Fruit fly (Drosophila melanogaster) whole organism, prepupa: ENCODE results near the gene CG12438.

Experiments used
- Blimp-1 ChIP-seq: fragments of 200-800 bp; sonication (Bioruptor generic); optimal IDR thresholded peaks from 3 replicates; lab custom pipeline; 2017; ENCODE audit warnings: missing biosample characterization, missing genetic modification characterization, mild to moderate bottlenecking, moderate library complexity, missing genetic modification reagents
- CG10669 ChIP-seq: fragments of 200-800 bp; sonication (Bioruptor generic); optimal IDR thresholded peaks from 3 replicates; lab custom pipeline; 2018; ENCODE audit warnings: missing biosample characterization, mild to moderate bottlenecking, missing genetic modification characterization, moderate library complexity
- CG11294 ChIP-seq: fragments of 200-800 bp; sonication (Bioruptor generic); IDR thresholded peaks from 2 replicates; pipeline ENCODE4 v1.3.6; 2022; ENCODE audit warnings: missing biosample characterization, missing genetic modification characterization
- CG11762 ChIP-seq: fragments of 200-800 bp; sonication (Bioruptor generic); optimal IDR thresholded peaks from 3 replicates; lab custom pipeline; 2016; ENCODE audit warnings: missing biosample characterization, missing genetic modification characterization; ENCODE audit not compliant: insufficient read depth
- CG11902 ChIP-seq: fragments of 200-800 bp; sonication (Bioruptor generic); optimal IDR thresholded peaks from 3 replicates; lab custom pipeline; 2016; ENCODE audit warnings: missing biosample characterization, missing genetic modification characterization
- CG1621 ChIP-seq: fragments of 200-800 bp; sonication (Bioruptor generic); optimal IDR thresholded peaks from 3 replicates; lab custom pipeline; 2018; ENCODE audit warnings: missing biosample characterization, mild to moderate bottlenecking, missing genetic modification characterization
- CG32006 ChIP-seq: fragments of 200-800 bp; sonication (Bioruptor generic); optimal IDR thresholded peaks from 3 replicates; lab custom pipeline; 2017; ENCODE audit warnings: missing biosample characterization, mild to moderate bottlenecking, missing genetic modification characterization
- CG34406 ChIP-seq: fragments of 200-800 bp; sonication (Bioruptor generic); optimal IDR thresholded peaks from 3 replicates; lab custom pipeline; 2016; ENCODE audit warnings: missing biosample characterization, missing genetic modification characterization
- CG6163 ChIP-seq: fragments of 200-800 bp; sonication (Bioruptor generic); IDR thresholded peaks from 3 replicates; pipeline ENCODE4 v1.3.6; 2022; ENCODE audit warnings: missing biosample characterization, missing genetic modification characterization
- CG6854 ChIP-seq: fragments of 200-800 bp; sonication (Bioruptor generic); optimal IDR thresholded peaks from 2 replicates; lab custom pipeline; 2017; ENCODE audit warnings: missing biosample characterization, mild to moderate bottlenecking, missing genetic modification characterization
- CG7368 ChIP-seq: fragments of 200-800 bp; sonication (Bioruptor generic); optimal IDR thresholded peaks from 3 replicates; lab custom pipeline; 2016; ENCODE audit warnings: missing biosample characterization, missing genetic modification characterization
- CG8119 ChIP-seq: fragments of 200-800 bp; sonication (Bioruptor generic); IDR thresholded peaks from 3 replicates; pipeline ENCODE4 v1.3.6; 2022; ENCODE audit warnings: missing biosample characterization, missing genetic modification characterization
- CG8319 ChIP-seq: fragments of 200-800 bp; sonication (Bioruptor generic); optimal IDR thresholded peaks from 3 replicates; lab custom pipeline; 2016; ENCODE audit warnings: missing biosample characterization, missing genetic modification characterization
- Eip75B ChIP-seq: fragments of 200-800 bp; sonication (Bioruptor generic); optimal IDR thresholded peaks from 3 replicates; lab custom pipeline; 2016; ENCODE audit warnings: missing biosample characterization, missing genetic modification characterization
- Eip93F ChIP-seq: fragments of 200-800 bp; sonication (Bioruptor generic); optimal IDR thresholded peaks from 2 replicates; lab custom pipeline; 2016; ENCODE audit warnings: missing biosample characterization, mild to moderate bottlenecking, missing genetic modification characterization
- Gug ChIP-seq: fragments of 200-800 bp; sonication (Bioruptor generic); IDR thresholded peaks from 2 replicates; pipeline ENCODE4 v1.3.6; 2022; ENCODE audit warnings: missing biosample characterization, missing genetic modification characterization
- Lpt ChIP-seq: fragments of 200-800 bp; sonication (Bioruptor generic); optimal IDR thresholded peaks from 3 replicates; lab custom pipeline; 2016; ENCODE audit warnings: missing biosample characterization, missing genetic modification characterization
- Met ChIP-seq: fragments of 200-800 bp; sonication (Bioruptor generic); optimal IDR thresholded peaks from 3 replicates; lab custom pipeline; 2016; ENCODE audit warnings: missing biosample characterization, missing genetic modification characterization
- OdsH ChIP-seq: fragments of 200-800 bp; sonication (Bioruptor generic); optimal IDR thresholded peaks from 3 replicates; lab custom pipeline; 2016; ENCODE audit warnings: missing biosample characterization, missing genetic modification characterization
- Smox ChIP-seq: fragments of 200-800 bp; sonication (Bioruptor generic); optimal IDR thresholded peaks from 3 replicates; lab custom pipeline; 2016; ENCODE audit warnings: missing biosample characterization, missing genetic modification characterization
- Sox102F ChIP-seq: fragments of 200-800 bp; sonication (Bioruptor generic); optimal IDR thresholded peaks from 2 replicates; lab custom pipeline; 2016; ENCODE audit warnings: missing biosample characterization, mild to moderate bottlenecking, missing genetic modification characterization
- Sox14 ChIP-seq: fragments of 200-800 bp; sonication (Bioruptor generic); optimal IDR thresholded peaks from 3 replicates; lab custom pipeline; 2016; ENCODE audit warnings: missing biosample characterization, missing genetic modification characterization
- achi ChIP-seq: fragments of 200-800 bp; sonication (Bioruptor generic); optimal IDR thresholded peaks from 3 replicates; lab custom pipeline; 2016; ENCODE audit warnings: missing biosample characterization, missing genetic modification characterization
- acj6 ChIP-seq: fragments of 200-800 bp; sonication (Bioruptor generic); optimal IDR thresholded peaks from 3 replicates; lab custom pipeline; 2016; ENCODE audit warnings: missing biosample characterization, missing genetic modification characterization
- cyc ChIP-seq: fragments of 200-800 bp; sonication (Bioruptor generic); optimal IDR thresholded peaks from 3 replicates; lab custom pipeline; 2016; ENCODE audit warnings: missing biosample characterization, missing genetic modification characterization
- dsx ChIP-seq: fragments of 200-800 bp; optimal IDR thresholded peaks from 3 replicates; lab custom pipeline; 2019; ENCODE audit warnings: missing biosample characterization, mild to moderate bottlenecking, missing genetic modification characterization, moderate library complexity; ENCODE audit not compliant: poor library complexity, severe bottlenecking
- eg ChIP-seq: fragments of 200-800 bp; sonication (Bioruptor generic); IDR thresholded peaks from 3 replicates; pipeline ENCODE4 v1.3.6; 2022; ENCODE audit warnings: missing biosample characterization, missing genetic modification characterization
- fd85E ChIP-seq: fragments of 200-800 bp; sonication (Bioruptor generic); optimal IDR thresholded peaks from 3 replicates; lab custom pipeline; 2016; ENCODE audit warnings: missing biosample characterization, missing genetic modification characterization
- salr ChIP-seq, 2 experiments: fragments of 200-800 bp; sonication (Bioruptor generic); optimal IDR thresholded peaks; 3 replicates each; lab custom pipeline; 2016 to 2018; ENCODE audit warnings: missing biosample characterization in 2 of 2, missing genetic modification characterization in 2 of 2, mild to moderate bottlenecking in 1 of 2
- spab ChIP-seq: fragments of 200-800 bp; sonication (Bioruptor generic); optimal IDR thresholded peaks from 2 replicates; lab custom pipeline; 2017; ENCODE audit warnings: missing biosample characterization, mild to moderate bottlenecking, missing genetic modification characterization, missing genetic modification reagents
- svp ChIP-seq: fragments of 200-800 bp; sonication (Bioruptor generic); peaks from one replicate; lab custom pipeline; 2016; ENCODE audit warnings: missing biosample characterization, missing genetic modification characterization
- topi ChIP-seq: fragments of 200-800 bp; sonication (Bioruptor generic); optimal IDR thresholded peaks from 3 replicates; lab custom pipeline; 2016; ENCODE audit warnings: missing biosample characterization, missing genetic modification characterization
- vri ChIP-seq: fragments of 200-800 bp; sonication (Bioruptor generic); optimal IDR thresholded peaks from 3 replicates; lab custom pipeline; 2016; ENCODE audit warnings: missing biosample characterization, mild to moderate bottlenecking, missing genetic modification characterization

CG12438 gene

DNA sequence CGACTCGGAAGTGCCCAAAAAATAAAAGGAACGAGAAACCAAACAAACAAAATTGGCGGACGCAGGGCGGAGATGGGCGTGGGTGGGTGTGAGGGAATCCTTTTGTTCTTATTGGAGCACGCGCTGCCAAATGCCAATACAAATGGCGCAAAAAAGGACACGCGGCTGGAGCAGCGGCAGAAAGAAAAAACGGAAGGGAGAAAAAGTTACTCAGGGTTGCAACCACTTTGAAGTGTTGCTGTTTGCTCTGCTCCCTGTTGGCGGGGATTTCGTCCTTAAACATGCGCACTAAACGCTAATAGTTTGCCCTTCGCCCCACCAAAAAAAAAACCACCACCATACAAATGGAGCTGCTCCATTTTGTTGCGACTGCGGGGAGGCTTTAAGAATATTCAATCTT, 4.6 kb upstream of the CG12438 start:
- TF ChIP-seq CG8119 (GFP tag; lab: Robert Waterston, UW) = no peak

DNA sequence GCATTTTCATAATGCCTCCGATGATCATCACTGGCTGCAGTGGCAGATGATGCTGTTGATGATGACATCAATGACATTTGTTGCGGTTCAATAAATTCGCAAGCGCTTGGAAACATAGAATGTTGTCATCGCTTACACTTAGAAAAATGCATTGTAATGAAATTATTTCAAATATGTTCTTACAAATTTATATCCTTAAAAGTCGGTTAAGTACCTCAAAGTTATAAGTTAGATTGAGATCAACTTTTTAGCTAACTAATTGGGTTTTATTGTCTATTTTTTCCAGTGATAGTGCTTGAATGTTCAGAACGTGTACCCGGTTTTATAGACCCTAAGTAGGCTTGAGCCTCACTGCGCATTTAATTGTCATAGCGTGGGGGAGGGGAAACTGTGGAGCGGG, 10.7 kb downstream of the CG12438 start:
- TF ChIP-seq CG8119 (GFP tag; lab: Robert Waterston, UW) (no peak), CG11762 (GFP tag; lab: Kevin White, UChicago) (no peak), spab (GFP tag; lab: Kevin White, UChicago) (peak; percentile 6), fd85E (GFP tag; lab: Kevin White, UChicago) (no peak)
- TF ChIP-seq, all 60 proteins: peak for 1

DNA sequence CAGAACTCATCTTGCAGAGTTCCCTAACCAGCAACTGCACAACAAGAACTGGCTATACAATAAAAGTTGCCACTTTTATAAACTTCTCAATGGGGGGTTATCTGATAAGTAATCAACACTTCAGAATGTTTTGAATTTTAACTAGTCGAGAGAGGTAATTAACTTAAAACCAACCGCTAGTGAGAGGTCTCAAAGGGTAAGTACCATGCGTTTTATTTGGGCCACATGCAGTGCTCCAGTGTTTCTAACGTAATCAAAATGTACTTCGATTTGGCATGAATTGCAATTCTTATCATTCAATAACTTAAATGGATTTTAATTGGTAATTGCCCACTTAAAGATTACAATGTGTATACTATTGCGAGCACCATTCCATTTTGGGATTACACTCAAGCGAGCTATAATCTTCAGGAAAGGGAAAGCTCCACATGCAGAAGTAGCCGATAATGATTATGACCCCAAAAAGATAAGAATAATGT, 16.6 kb downstream of the CG12438 start, which contains the start of gene LManIII:
Gene LManIII (minus strand): TSS at position 51 of the 479 bp plus-strand sequence.
- no peak for TF ChIP-seq topi (GFP tag; lab: Kevin White, UChicago)

DNA sequence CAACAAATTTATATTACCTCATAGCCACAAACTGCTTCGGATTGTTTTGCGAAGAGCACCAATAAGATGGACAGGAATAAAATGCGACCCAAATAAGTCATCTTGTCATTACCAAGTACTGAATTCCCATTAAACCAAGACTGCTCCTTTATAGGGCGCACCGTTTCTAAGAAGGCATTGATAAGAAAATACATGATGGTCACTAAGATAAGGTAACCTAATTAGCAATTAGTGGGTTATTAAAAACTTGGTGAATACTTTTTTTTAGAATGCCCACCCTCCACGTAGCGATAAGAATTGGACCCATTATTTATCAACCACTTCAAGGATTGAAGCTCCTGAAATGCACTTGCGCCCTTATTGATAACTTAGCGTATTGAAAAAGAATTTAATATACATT, 20.2 kb downstream of the CG12438 start, which contains the start of gene LManIV:
Gene LManIV (minus strand): TSS at position 101 of the 400 bp plus-strand sequence.
- TF ChIP-seq Eip93F = no peak
- no peak for TF ChIP-seq Sox102F (GFP tag; lab: Kevin White, UChicago)
- no peak for TF ChIP-seq Gug
- no peak for TF ChIP-seq Blimp-1 (GFP tag; lab: Kevin White, UChicago)
- TF ChIP-seq spab (GFP tag; lab: Kevin White, UChicago) = no peak
- TF ChIP-seq CG6854 (GFP tag; lab: Kevin White, UChicago) = no peak
- TF ChIP-seq CG32006 = no peak
- no peak for TF ChIP-seq Sox14 (GFP tag; lab: Kevin White, UChicago)
- TF ChIP-seq CG7368 (GFP tag; lab: Kevin White, UChicago) = no peak
- TF ChIP-seq salr (GFP tag; optimal IDR thresholded peaks at IDR 0.05; lab: Kevin White, UChicago) = no peak
- no peak for TF ChIP-seq svp (GFP tag; lab: Kevin White, UChicago)
- no peak for TF ChIP-seq eg
- TF ChIP-seq Smox (GFP tag; lab: Kevin White, UChicago) = no peak
- no peak for TF ChIP-seq vri (GFP tag; lab: Kevin White, UChicago)
- TF ChIP-seq cyc (GFP tag; lab: Kevin White, UChicago) = no peak
- TF ChIP-seq CG8319 = no peak
- TF ChIP-seq acj6 (GFP tag; lab: Kevin White, UChicago) = no peak
- TF ChIP-seq Met = no peak
- no peak for TF ChIP-seq CG11902 (GFP tag; lab: Kevin White, UChicago)
- no peak for TF ChIP-seq OdsH

dm6 chr2L:8776163-8776562, 24.1 kb downstream of the CG12438 start, which contains the start of gene LManV:
LManV (minus strand) TSS chr2L:8776263.
- TF ChIP-seq CG11762 (GFP tag; lab: Kevin White, UChicago) (no peak), Met (no peak), svp (GFP tag; lab: Kevin White, UChicago) (peak; percentile 14), CG6163 (no peak), Eip75B (GFP tag; lab: Kevin White, UChicago) (no peak), vri (GFP tag; lab: Kevin White, UChicago) (peak; percentile 14), Lpt (GFP tag; lab: Kevin White, UChicago) (no peak)
- TF ChIP-seq, all 60 proteins: peak for 2

dm6 chr2L:8781152-8781551, 29.1 kb downstream of the CG12438 start, which contains the start of gene LManVI:
LManVI (minus strand) TSS chr2L:8781252.
- no peak for TF ChIP-seq CG8319
- peak; percentile 28 for TF ChIP-seq svp (GFP tag; lab: Kevin White, UChicago)
- no peak for TF ChIP-seq dsx (GFP tag; lab: Kevin White, UChicago)

- TF ChIP-seq achi (GFP tag; lab: Kevin White, UChicago) = no peak
- no peak for TF ChIP-seq Met
- no peak for TF ChIP-seq CG7368 (GFP tag; lab: Kevin White, UChicago)
- no peak for TF ChIP-seq CG1621 (tag; lab: Kevin White, UChicago)
- TF ChIP-seq Sox102F (GFP tag; lab: Kevin White, UChicago) = no peak
- no peak for TF ChIP-seq CG11294
- no peak for TF ChIP-seq CG8319
- no peak for TF ChIP-seq CG10669 (GFP tag; lab: Kevin White, UChicago)
- no peak for TF ChIP-seq CG34406 (GFP tag; lab: Kevin White, UChicago)
- no peak for TF ChIP-seq Lpt (GFP tag; lab: Kevin White, UChicago)
Observed at dm6 chr2L:8782400-8782799, 30.3 kb downstream of the CG12438 start, which contains the start of gene CG42710. CG42710 (minus strand) TSS chr2L:8782500.
